Fruit fly (Drosophila melanogaster) whole organism, embryonic: ENCODE data around the gene dimm.

Experiments used
- Abd-B ChIP-seq: fragments of 200-800 bp; sonication (Bioruptor generic); optimal IDR thresholded peaks from 2 replicates; lab custom pipeline; 2018; ENCODE audit warnings: missing biosample characterization, mild to moderate bottlenecking, missing genetic modification characterization, moderate library complexity
- B-H2 ChIP-seq: fragments of 200-800 bp; sonication (Bioruptor generic); optimal IDR thresholded peaks from 2 replicates; lab custom pipeline; 2018; ENCODE audit warnings: missing biosample characterization, mild to moderate bottlenecking, missing genetic modification characterization
- BtbVII ChIP-seq: fragments of 200-800 bp; sonication (Bioruptor generic); optimal IDR thresholded peaks from 3 replicates; lab custom pipeline; 2017; ENCODE audit warnings: missing biosample characterization, mild to moderate bottlenecking, missing genetic modification characterization
- CG10462 ChIP-seq: fragments of 200-800 bp; sonication (Bioruptor generic); optimal IDR thresholded peaks from 2 replicates; lab custom pipeline; 2016; ENCODE audit warnings: missing biosample characterization, missing genetic modification characterization
- CG10565 ChIP-seq: fragments of 200-800 bp; sonication (Bioruptor generic); optimal IDR thresholded peaks from 3 replicates; lab custom pipeline; 2016; ENCODE audit warnings: missing biosample characterization, mild to moderate bottlenecking, missing genetic modification characterization
- CG10959 ChIP-seq: fragments of 200-800 bp; sonication (Bioruptor generic); IDR thresholded peaks from 2 replicates; pipeline ENCODE4 v1.3.6; 2022; ENCODE audit warnings: missing biosample characterization, missing genetic modification characterization
- CG11504 ChIP-seq: fragments of 200-800 bp; sonication (Bioruptor generic); optimal IDR thresholded peaks from 3 replicates; lab custom pipeline; 2019; ENCODE audit warnings: missing biosample characterization, mild to moderate bottlenecking, missing genetic modification characterization, moderate library complexity
- CG15011 ChIP-seq: fragments of 200-800 bp; sonication (Bioruptor generic); optimal IDR thresholded peaks from 3 replicates; lab custom pipeline; 2018; ENCODE audit warnings: missing biosample characterization, mild to moderate bottlenecking, missing genetic modification characterization
- CG15601 ChIP-seq: fragments of 200-800 bp; sonication (Bioruptor generic); optimal IDR thresholded peaks from 3 replicates; lab custom pipeline; 2019; ENCODE audit warnings: missing biosample characterization, mild to moderate bottlenecking, missing genetic modification characterization, moderate library complexity
- CG2129 ChIP-seq: fragments of 200-800 bp; sonication (Bioruptor generic); IDR thresholded peaks from 2 replicates; pipeline ENCODE4 v1.3.6; 2022; ENCODE audit warnings: missing biosample characterization, missing genetic modification characterization; ENCODE audit not compliant: partially characterized antibody
- CG2199 ChIP-seq: fragments of 200-800 bp; sonication (Bioruptor generic); IDR thresholded peaks from 3 replicates; pipeline ENCODE4 v1.3.6; 2022; ENCODE audit warnings: missing biosample characterization, missing genetic modification characterization
- CG32772 ChIP-seq: fragments of 200-800 bp; sonication (Bioruptor generic); IDR thresholded peaks from 2 replicates; pipeline ENCODE4 v1.3.6; 2022; ENCODE audit warnings: missing biosample characterization, missing genetic modification characterization
- CG34376 ChIP-seq: fragments of 200-800 bp; sonication (Bioruptor generic); optimal IDR thresholded peaks from 2 replicates; lab custom pipeline; 2018; ENCODE audit warnings: missing biosample characterization, mild to moderate bottlenecking, missing genetic modification characterization
- CG6175 ChIP-seq: fragments of 200-800 bp; sonication (Bioruptor generic); IDR thresholded peaks from 3 replicates; pipeline ENCODE4 v1.3.6; 2022; ENCODE audit warnings: missing biosample characterization, missing genetic modification characterization
- CG8359 ChIP-seq: fragments of 200-800 bp; sonication (Bioruptor generic); optimal IDR thresholded peaks from 2 replicates; lab custom pipeline; 2017; ENCODE audit warnings: missing biosample characterization, mild to moderate bottlenecking, missing genetic modification characterization, borderline replicate concordance
- CG9932 ChIP-seq: fragments of 200-800 bp; sonication (Bioruptor generic); IDR thresholded peaks from 2 replicates; pipeline ENCODE4 v1.3.6; 2022; ENCODE audit warnings: missing biosample characterization, missing genetic modification characterization
- CTCF ChIP-seq: fragments of 200-800 bp; sonication (Bioruptor generic); optimal IDR thresholded peaks from 2 replicates; lab custom pipeline; 2017; ENCODE audit warnings: missing biosample characterization, mild to moderate bottlenecking, missing genetic modification characterization, moderate library complexity
- Deaf1 ChIP-seq: fragments of 200-800 bp; optimal IDR thresholded peaks from 3 replicates; lab custom pipeline; 2019; ENCODE audit warnings: missing biosample characterization, mild to moderate bottlenecking, missing genetic modification characterization, moderate library complexity
- Dp ChIP-seq: fragments of 200-800 bp; sonication (Bioruptor generic); optimal IDR thresholded peaks from 2 replicates; lab custom pipeline; 2018; ENCODE audit warnings: missing biosample characterization, mild to moderate bottlenecking, missing genetic modification characterization, moderate library complexity
- Dref ChIP-seq: fragments of 200-800 bp; sonication (Bioruptor generic); IDR thresholded peaks from 2 replicates; pipeline ENCODE4 v1.3.6; 2022; ENCODE audit warnings: missing biosample characterization, missing genetic modification characterization
- ERR ChIP-seq: fragments of 200-800 bp; sonication (Bioruptor generic); optimal IDR thresholded peaks from 2 replicates; lab custom pipeline; 2016; ENCODE audit warnings: missing biosample characterization, missing genetic modification characterization
- Eip74EF ChIP-seq, 2 experiments: fragments of 200-800 bp in 1 of 2; fragments of >200 bp in 1 of 2; sonication (Bioruptor generic) in 1 of 2; optimal IDR thresholded peaks; 2 replicates each; lab custom pipeline; 2017 to 2019; ENCODE audit warnings: missing biosample characterization in 2 of 2, missing genetic modification characterization in 2 of 2, mild to moderate bottlenecking in 1 of 2, moderate library complexity in 1 of 2
- Elba2 ChIP-seq: fragments of 200-800 bp; sonication (Bioruptor generic); optimal IDR thresholded peaks from 3 replicates; lab custom pipeline; 2016; ENCODE audit warnings: missing biosample characterization, missing genetic modification characterization
- GATAe ChIP-seq: fragments of 200-800 bp; sonication (Bioruptor generic); conservative IDR thresholded peaks from 2 replicates; pipeline ENCODE4 v1.3.6; 2022; ENCODE audit warnings: missing biosample characterization, missing genetic modification characterization
- Hey ChIP-seq: fragments of 200-800 bp; sonication (Bioruptor generic); optimal IDR thresholded peaks from 3 replicates; lab custom pipeline; 2018; ENCODE audit warnings: missing biosample characterization, mild to moderate bottlenecking, missing genetic modification characterization
- Hr78 ChIP-seq, 2 experiments: fragments of 200-800 bp in 1 of 2; fragments of >200 bp in 1 of 2; sonication (Bioruptor generic) in 1 of 2; optimal IDR thresholded peaks; 2 replicates each; lab custom pipeline; 2017 to 2019; ENCODE audit warnings: missing biosample characterization in 2 of 2, missing genetic modification characterization in 2 of 2, mild to moderate bottlenecking in 1 of 2, moderate library complexity in 1 of 2
- Lim3 ChIP-seq: fragments of 200-800 bp; sonication (Bioruptor generic); IDR thresholded peaks from 2 replicates; pipeline ENCODE4 v1.3.6; 2022; ENCODE audit warnings: missing biosample characterization, missing genetic modification characterization
- Meics ChIP-seq: fragments of 200-800 bp; sonication (Bioruptor generic); optimal IDR thresholded peaks from 2 replicates; lab custom pipeline; 2017; ENCODE audit warnings: missing biosample characterization, mild to moderate bottlenecking, missing genetic modification characterization
- Oaz ChIP-seq: fragments of 200-800 bp; sonication (Bioruptor generic); IDR thresholded peaks from 2 replicates; pipeline ENCODE4 v1.3.6; 2022; ENCODE audit warnings: missing biosample characterization, missing genetic modification characterization
- Side ChIP-seq: fragments of 200-800 bp; sonication (Bioruptor generic); optimal IDR thresholded peaks from 2 replicates; lab custom pipeline; 2016; ENCODE audit warnings: missing biosample characterization, missing genetic modification characterization
- Usf ChIP-seq: fragments of 200-800 bp; sonication (Bioruptor generic); optimal IDR thresholded peaks from 2 replicates; lab custom pipeline; 2017; ENCODE audit warnings: missing genotype, missing biosample characterization, missing genetic modification characterization
- abd-A ChIP-seq: fragments of 200-800 bp; sonication (Bioruptor generic); optimal IDR thresholded peaks from 3 replicates; lab custom pipeline; 2019; ENCODE audit warnings: missing biosample characterization, mild to moderate bottlenecking, missing genetic modification characterization, moderate library complexity
- ci ChIP-seq: fragments of 200-800 bp; sonication (Bioruptor generic); IDR thresholded peaks from 3 replicates; pipeline ENCODE4 v1.3.6; 2022; ENCODE audit warnings: missing biosample characterization, missing genetic modification characterization
- corto ChIP-seq: fragments of 200-800 bp; sonication (Bioruptor generic); optimal IDR thresholded peaks from 2 replicates; lab custom pipeline; 2016; ENCODE audit warnings: missing biosample characterization, mild to moderate bottlenecking, missing genetic modification characterization, moderate library complexity
- dimm ChIP-seq: fragments of 200-800 bp; sonication (Bioruptor generic); IDR thresholded peaks from 2 replicates; pipeline ENCODE4 v1.3.6; 2022; ENCODE audit warnings: missing biosample characterization, missing genetic modification characterization
- exex ChIP-seq: fragments of 200-800 bp; sonication (Bioruptor generic); optimal IDR thresholded peaks from 4 replicates; lab custom pipeline; 2018; ENCODE audit warnings: missing biosample characterization, mild to moderate bottlenecking, missing genetic modification characterization, moderate library complexity
- fd102C ChIP-seq: fragments of 200-800 bp; sonication (Bioruptor generic); optimal IDR thresholded peaks from 2 replicates; lab custom pipeline; 2018; ENCODE audit warnings: missing biosample characterization, mild to moderate bottlenecking, missing genetic modification characterization, moderate library complexity
- lilli ChIP-seq: fragments of 200-800 bp; sonication (Bioruptor generic); optimal IDR thresholded peaks from 3 replicates; lab custom pipeline; 2016; ENCODE audit warnings: missing biosample characterization, missing genetic modification characterization
- mirr ChIP-seq: fragments of 200-800 bp; sonication (Bioruptor generic); optimal IDR thresholded peaks from 3 replicates; lab custom pipeline; 2018; ENCODE audit warnings: missing biosample characterization, mild to moderate bottlenecking, missing genetic modification characterization
- mld ChIP-seq: fragments of 200-800 bp; sonication (Bioruptor generic); IDR thresholded peaks from 3 replicates; pipeline ENCODE4 v1.3.6; 2022; ENCODE audit warnings: missing biosample characterization, missing genetic modification characterization; ENCODE audit not compliant: partially characterized antibody
- nerfin-1 ChIP-seq: fragments of 200-800 bp; sonication (Bioruptor generic); optimal IDR thresholded peaks from 3 replicates; lab custom pipeline; 2019; ENCODE audit warnings: missing biosample characterization, mild to moderate bottlenecking, missing genetic modification characterization, moderate library complexity
- oc ChIP-seq: fragments of 200-800 bp; sonication (Bioruptor generic); optimal IDR thresholded peaks from 2 replicates; lab custom pipeline; 2018; ENCODE audit warnings: missing biosample characterization, mild to moderate bottlenecking, missing genetic modification characterization, moderate library complexity
- p53 ChIP-seq: fragments of 200-800 bp; sonication (Bioruptor generic); optimal IDR thresholded peaks from 2 replicates; lab custom pipeline; 2016; ENCODE audit warnings: missing biosample characterization, missing genetic modification characterization
- pros ChIP-seq: fragments of 200-800 bp; sonication (Bioruptor generic); optimal IDR thresholded peaks from 3 replicates; lab custom pipeline; 2019; ENCODE audit warnings: missing biosample characterization, mild to moderate bottlenecking, missing genetic modification characterization, moderate library complexity
- rib ChIP-seq: fragments of 200-800 bp; sonication (Bioruptor generic); IDR thresholded peaks from 2 replicates; pipeline ENCODE4 v1.3.6; 2022; ENCODE audit warnings: missing biosample characterization, missing genetic modification characterization
- run ChIP-seq: fragments of 200-800 bp; sonication (Bioruptor generic); optimal IDR thresholded peaks from 3 replicates; lab custom pipeline; 2018; ENCODE audit warnings: missing biosample characterization, mild to moderate bottlenecking, missing genetic modification characterization
- sens ChIP-seq: fragments of 200-800 bp; sonication (Bioruptor generic); peaks from one replicate; lab custom pipeline; 2016; ENCODE audit warnings: missing biosample characterization, missing genetic modification characterization
- trem ChIP-seq: fragments of 200-800 bp; optimal IDR thresholded peaks from 3 replicates; lab custom pipeline; 2019; ENCODE audit warnings: missing biosample characterization, mild to moderate bottlenecking, missing genetic modification characterization, moderate library complexity
- tup ChIP-seq: fragments of 200-800 bp; sonication (Bioruptor generic); optimal IDR thresholded peaks from 2 replicates; lab custom pipeline; 2016; ENCODE audit warnings: missing biosample characterization, mild to moderate bottlenecking, missing genetic modification characterization, moderate library complexity
- wek ChIP-seq: fragments of 200-800 bp; sonication (Bioruptor generic); optimal IDR thresholded peaks from 3 replicates; lab custom pipeline; 2018; ENCODE audit warnings: missing biosample characterization, mild to moderate bottlenecking, missing genetic modification characterization, moderate library complexity
- z ChIP-seq: fragments of 200-800 bp; sonication (Bioruptor generic); IDR thresholded peaks from 3 replicates; pipeline ENCODE4 v1.3.6; 2022; ENCODE audit warnings: missing biosample characterization, missing genetic modification characterization

Gene dimm

dm6 chr2L:21324438-21324890 is 7.1 kb upstream of the dimm start (continued):
- peak; percentile 69 for TF ChIP-seq abd-A
- no peak for TF ChIP-seq mld (GFP tag; lab: Robert Waterston, UW)
- TF ChIP-seq CG10565 (GFP tag; lab: Kevin White, UChicago), result no peak
- TF ChIP-seq Side, result no peak
- no peak for TF ChIP-seq Lim3
- TF ChIP-seq CG10462 (GFP tag; lab: Kevin White, UChicago), result no peak
- TF ChIP-seq Abd-B, result no peak
- TF ChIP-seq fd102C (GFP tag; lab: Kevin White, UChicago), result no peak
- no peak for TF ChIP-seq p53 (GFP tag; lab: Kevin White, UChicago)
- TF ChIP-seq Deaf1 (tag; lab: Kevin White, UChicago), result no peak
- no peak for TF ChIP-seq CG8359
- no peak for TF ChIP-seq B-H2 (GFP tag; lab: Kevin White, UChicago)
- TF ChIP-seq Dref (GFP tag; lab: Robert Waterston, UW), result no peak
- peak in 1 of 2 experiments; percentile 50 for TF ChIP-seq Hr78 (GFP tag; optimal IDR thresholded peaks at IDR 0.05; lab: Kevin White, UChicago)
- no peak for TF ChIP-seq Dp (GFP tag; lab: Kevin White, UChicago)
- TF ChIP-seq tup (GFP tag; lab: Kevin White, UChicago), result no peak
- TF ChIP-seq CG6175, result 0 out of 3 replicates have a peak, but pooled peaks have one; percentile 32
- no peak for TF ChIP-seq Elba2 (GFP tag; lab: Kevin White, UChicago)
- TF ChIP-seq CTCF, result peak; percentile 10
- TF ChIP-seq CG32772 (GFP tag; lab: Robert Waterston, UW), result no peak
- TF ChIP-seq Usf, result no peak
- TF ChIP-seq BtbVII (GFP tag; lab: Kevin White, UChicago), result no peak
- no peak for TF ChIP-seq corto (GFP tag; lab: Kevin White, UChicago)

- TF ChIP-seq CG9932 (GFP tag; lab: Robert Waterston, UW) (no peak), sens (GFP tag; lab: Kevin White, UChicago) (peak; percentile 15), Oaz (GFP tag; lab: Robert Waterston, UW) (no peak), CG2129 (GFP tag; lab: Robert Waterston, UW) (no peak), dimm (no peak), wek (GFP tag; lab: Kevin White, UChicago) (peak; percentile 22), z (GFP tag; lab: Robert Waterston, UW) (peak; percentile 66; the same call in 1 of the 3 replicates), nerfin-1 (peak; percentile 22), Meics (GFP tag; lab: Kevin White, UChicago) (peak; percentile 3), GATAe (GFP tag; lab: Robert Waterston, UW) (peak; percentile 73), exex (tag; lab: Kevin White, UChicago) (peak; percentile 23), CG15011 (no peak), CG2199 (GFP tag; lab: Robert Waterston, UW) (peak; percentile 79; the same call in 2 of the 3 replicates), Side (no peak), ci (GFP tag; lab: Robert Waterston, UW) (peak; percentile 43; the same call in 1 of the 3 replicates), CG10959 (GFP tag; lab: Robert Waterston, UW) (no peak), CG34376 (GFP tag; lab: Kevin White, UChicago) (peak; percentile 3), Eip74EF (GFP tag; optimal IDR thresholded peaks at IDR 0.05; lab: Kevin White, UChicago) (no peak), ERR (GFP tag; lab: Kevin White, UChicago) (no peak), Hey (peak; percentile 9), run (tag; lab: Kevin White, UChicago) (no peak), rib (no peak), mirr (peak; percentile 43), lilli (no peak), pros (GFP tag; lab: Kevin White, UChicago) (peak; percentile 46), trem (no peak), CG11504 (peak; percentile 96), CG15601 (tag; lab: Kevin White, UChicago) (peak; percentile 5), oc (tag; lab: Kevin White, UChicago) (peak; percentile 21)
Observed at dm6 chr2L:21329353-21329752, 2.2 kb upstream of the dimm start.
